Worm (Caenorhabditis elegans): ENCODE data around the gene ZC155.2.

DNA sequence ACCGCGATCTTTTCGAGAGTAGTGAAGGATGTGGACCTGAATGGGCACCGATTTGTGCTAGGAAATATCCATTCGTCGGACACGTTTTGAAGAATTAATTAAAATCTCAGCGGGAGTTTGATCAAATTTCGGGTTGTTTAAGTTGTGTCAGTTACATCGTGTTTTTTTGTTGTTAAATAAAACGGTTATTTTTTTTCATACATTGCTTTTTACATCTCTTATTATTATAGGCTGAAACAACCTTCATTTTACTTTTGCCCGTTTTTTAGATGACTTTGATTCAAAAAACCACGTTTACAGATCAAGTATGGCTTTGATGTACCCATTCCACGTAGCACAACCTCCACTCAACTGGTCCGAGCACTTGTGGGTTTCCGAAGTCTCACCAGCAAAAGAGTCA lies 45.6 kb upstream of the ZC155.2 start, which contains the start of gene emb-1:
- TF ChIP-seq ceh-82 (tag; optimal IDR thresholded peaks at IDR 0.05) (no peak), elt-3 (tag; optimal IDR thresholded peaks at IDR 0.05) (no peak), nhr-10 (tag; optimal IDR thresholded peaks at IDR 0.05) (no peak), lin-11 (tag; optimal IDR thresholded peaks at IDR 0.05) (no peak), unc-39 (tag; optimal IDR thresholded peaks at IDR 0.05) (no peak), ama-1 (optimal IDR thresholded peaks at IDR 0.05) (no peak), snpc-4 (tag; optimal IDR thresholded peaks at IDR 0.05) (no peak), nhr-77 (tag; optimal IDR thresholded peaks at IDR 0.05) (no peak), nhr-237 (tag; optimal IDR thresholded peaks at IDR 0.05) (no peak), nhr-11 (tag; optimal IDR thresholded peaks at IDR 0.05) (no peak), R02D3.7 (tag; optimal IDR thresholded peaks at IDR 0.05) (no peak)
